Fruit fly (Drosophila melanogaster) S2 (cell line): Measurements from ENCODE around the gene CG4570.

ENCODE experiments used
- CG8478 ChIP-seq: fragments of >200 bp; optimal IDR thresholded peaks from 2 replicates; lab custom pipeline; 2018
- CTCF ChIP-seq, 2 experiments: fragments of >200 bp; optimal IDR thresholded peaks; 2 replicates each; lab custom pipeline; 2018

The CG4570 gene

DNA sequence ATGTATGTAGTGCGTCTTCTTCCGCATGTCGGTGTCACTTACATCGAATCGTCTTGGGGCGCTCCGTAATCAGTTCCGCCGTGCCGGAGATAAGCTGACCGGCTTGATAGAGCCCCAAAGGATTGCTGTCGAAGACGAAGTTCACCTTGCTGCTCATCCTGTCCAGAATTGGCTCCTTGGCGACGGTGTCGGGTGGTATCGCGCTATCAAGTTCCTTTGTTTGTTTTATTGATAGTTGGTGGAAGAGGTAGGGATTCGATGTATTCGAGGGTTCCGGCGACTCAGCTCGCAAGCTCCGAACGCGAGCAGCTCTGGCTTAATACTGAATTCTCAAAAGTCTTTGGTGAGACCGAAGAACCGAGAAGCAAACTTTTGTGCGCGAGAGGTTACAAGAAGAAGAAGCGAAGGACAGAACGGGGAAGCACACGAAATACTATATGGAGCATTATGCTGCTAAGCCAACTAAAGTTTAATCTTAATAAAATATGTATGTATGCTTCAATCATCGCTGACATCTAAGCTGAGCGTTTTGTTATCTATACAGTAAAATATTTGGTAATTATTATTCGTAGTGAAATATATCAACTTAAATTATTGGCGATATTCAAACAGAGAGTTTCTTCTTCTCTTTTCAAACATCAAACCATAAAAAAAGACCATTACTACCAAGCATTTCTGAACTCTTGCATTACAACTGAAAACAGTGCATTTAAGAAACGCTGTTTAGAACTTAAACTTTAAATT, 28.2 kb downstream of the CG4570 start, which contains the start of gene CG14696:
CG14696 (minus strand) TSS at position 324 of the 744 bp plus-strand sequence.
- no peak for TF ChIP-seq CG8478 (lab: Kevin White, UChicago)
- no peak for TF ChIP-seq CTCF (optimal IDR thresholded peaks at IDR 0.05; lab: Kevin White, UChicago)

DNA sequence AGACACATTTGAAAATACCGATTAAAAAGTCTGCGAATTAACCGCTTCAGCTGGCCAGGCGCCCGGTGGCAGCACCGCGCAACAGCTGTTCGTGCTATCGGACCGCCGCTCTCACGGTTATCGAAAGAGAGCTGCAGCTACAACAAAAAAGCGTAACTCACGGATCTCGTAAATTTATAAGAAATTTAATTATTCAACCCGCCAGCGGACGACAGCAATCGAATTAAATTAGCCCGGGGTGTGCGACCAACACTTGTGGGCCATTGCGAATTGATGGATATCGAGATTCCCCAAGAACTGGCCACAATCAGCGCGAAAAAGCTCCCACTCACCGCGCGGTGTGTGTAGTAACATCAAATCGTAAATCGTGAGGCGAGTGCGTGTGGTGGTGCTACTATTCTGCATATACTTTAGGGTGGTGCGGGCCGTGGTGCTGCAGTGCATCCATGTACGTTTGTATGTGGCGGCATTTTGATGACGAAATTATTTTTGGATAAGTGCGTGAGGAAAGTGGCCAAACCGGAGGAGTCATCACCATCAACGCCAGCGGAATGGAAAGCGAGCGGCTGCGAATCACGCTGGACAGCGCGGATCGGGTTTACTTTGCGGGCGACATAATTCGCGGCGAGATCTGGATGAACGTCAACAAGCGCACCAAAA, 28.9 kb downstream of the CG4570 start, which contains the start of gene Leash:
Leash (plus strand) TSS at position 119 of the 660 bp plus-strand sequence.
- no peak for TF ChIP-seq CG8478 (lab: Kevin White, UChicago)
- no peak for TF ChIP-seq CTCF (optimal IDR thresholded peaks at IDR 0.05; lab: Kevin White, UChicago)

DNA sequence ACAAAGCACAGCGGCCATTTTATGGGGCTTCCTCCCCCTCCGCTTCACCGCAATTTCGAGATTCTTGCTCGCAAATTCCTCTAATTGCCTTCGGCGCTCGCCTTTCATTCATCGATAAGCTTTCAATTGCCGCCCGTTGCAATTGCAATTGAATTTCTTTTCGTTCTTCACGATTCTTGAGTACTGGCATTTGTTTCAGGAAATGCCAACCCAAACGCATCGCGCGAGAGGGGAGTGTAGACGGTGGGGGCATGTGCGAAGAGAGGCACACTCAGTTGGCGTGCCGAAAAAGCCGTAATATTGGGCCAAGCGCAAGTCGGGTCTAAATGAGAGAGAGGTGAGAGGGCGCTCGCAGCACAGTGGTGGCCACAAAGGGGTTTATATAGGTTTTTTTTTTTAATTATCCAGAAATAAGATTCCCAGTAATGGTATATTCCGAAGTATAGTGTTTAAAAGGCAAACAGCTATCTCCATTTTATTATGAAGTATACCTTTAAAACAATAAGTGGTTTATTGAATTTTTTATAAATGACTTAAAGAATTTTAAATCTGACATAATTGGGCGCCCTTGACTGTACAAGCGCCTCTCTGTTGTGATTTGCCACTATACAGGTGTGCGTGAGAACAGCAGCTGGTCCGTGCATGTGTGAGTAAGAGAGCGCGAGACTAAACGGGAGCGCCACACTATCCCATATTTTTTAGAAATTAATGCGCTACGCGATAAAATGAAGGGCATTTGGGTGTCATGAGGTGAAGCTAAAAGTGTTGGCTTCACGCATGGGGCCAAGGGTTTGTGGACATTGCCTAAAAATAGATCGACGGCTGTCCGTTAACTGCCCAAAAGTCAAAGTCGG, 30.1 kb downstream of the CG4570 start:
- TF ChIP-seq CTCF (optimal IDR thresholded peaks at IDR 0.05; lab: Kevin White, UChicago) (no peak), CG8478 (lab: Kevin White, UChicago) (no peak)

DNA sequence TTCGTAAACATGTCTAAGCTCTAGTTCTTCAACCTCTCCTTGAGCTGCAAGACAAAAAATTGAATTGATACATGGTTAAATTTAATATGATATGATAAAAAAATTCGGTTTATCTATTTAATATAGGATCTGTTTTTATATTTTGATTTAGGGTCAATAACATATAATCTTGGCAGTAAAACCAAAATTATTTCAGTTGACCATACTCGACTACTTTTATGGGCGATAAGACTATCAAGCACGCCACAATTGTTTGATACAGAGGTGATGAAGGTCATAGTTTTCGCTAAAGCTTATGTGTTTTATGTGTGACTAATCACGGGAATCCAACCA, 31.7 kb downstream of the CG4570 start:
- no peak for TF ChIP-seq CTCF (optimal IDR thresholded peaks at IDR 0.05; lab: Kevin White, UChicago)
- TF ChIP-seq CG8478 (lab: Kevin White, UChicago) = no peak

DNA sequence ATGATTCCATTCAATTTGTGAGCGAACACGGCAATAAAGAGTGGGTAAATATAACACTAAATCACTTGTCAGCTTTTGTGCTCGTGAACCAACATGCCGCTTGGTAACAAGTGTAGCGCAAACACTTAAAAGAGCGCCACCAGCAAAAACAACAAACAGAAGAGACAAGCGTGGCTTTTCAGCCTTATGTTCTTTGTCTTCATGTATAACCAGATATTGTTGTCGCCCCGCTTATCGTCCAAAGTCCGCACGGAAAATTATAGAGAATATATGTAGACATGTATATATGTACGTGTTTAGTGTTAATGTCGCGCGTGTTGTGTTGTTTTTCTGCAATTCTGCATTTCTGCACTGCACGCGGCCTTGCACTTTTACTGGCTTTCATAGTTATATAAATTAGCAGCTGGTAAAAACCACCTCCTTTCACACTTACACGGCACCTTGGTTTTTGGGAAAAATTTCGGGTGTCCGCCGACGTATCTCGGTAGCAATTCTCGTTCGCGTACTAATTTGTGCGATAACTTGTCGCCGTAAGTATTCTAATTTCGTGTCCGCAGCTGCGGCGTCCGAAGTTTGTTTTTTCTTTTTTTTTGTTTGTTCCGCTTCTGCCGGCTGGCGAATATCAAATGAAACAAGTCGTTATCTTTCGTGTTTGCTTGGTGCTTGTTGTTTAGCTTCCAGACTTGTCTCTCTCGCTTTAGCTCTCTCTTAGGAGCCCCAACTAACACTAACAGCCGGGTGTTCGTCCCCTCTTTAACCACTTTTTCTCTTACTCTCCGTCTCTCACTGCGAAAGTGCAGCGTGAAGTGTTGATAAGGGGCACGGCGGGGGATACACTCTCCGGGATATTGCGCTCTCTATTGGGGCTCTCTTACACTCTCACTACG, 32.3 kb downstream of the CG4570 start:
- no peak for TF ChIP-seq CTCF (optimal IDR thresholded peaks at IDR 0.05; lab: Kevin White, UChicago)
- TF ChIP-seq CG8478 (lab: Kevin White, UChicago) = no peak

DNA sequence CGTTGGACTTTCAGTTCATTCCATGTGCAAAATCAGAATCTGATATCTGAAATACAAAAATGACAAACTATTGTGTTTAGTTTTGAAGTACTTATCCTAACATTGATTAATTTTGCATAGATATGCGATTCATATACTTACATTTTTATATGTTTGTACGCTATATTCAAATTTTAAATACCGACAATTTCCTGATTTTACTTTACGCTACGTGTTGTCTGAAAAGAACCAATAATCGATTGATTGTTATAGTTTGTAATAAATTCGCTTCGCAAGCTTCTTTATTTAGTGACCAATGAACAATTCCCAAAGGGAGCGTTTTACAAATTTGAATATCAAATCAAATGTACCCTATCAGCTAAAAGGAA, 32.9 kb downstream of the CG4570 start, which contains the start of gene Ak3:
Ak3 (minus strand) TSS at position 69 of the 368 bp plus-strand sequence.
- TF ChIP-seq CG8478 (lab: Kevin White, UChicago) = no peak
- no peak for TF ChIP-seq CTCF (optimal IDR thresholded peaks at IDR 0.05; lab: Kevin White, UChicago)

DNA sequence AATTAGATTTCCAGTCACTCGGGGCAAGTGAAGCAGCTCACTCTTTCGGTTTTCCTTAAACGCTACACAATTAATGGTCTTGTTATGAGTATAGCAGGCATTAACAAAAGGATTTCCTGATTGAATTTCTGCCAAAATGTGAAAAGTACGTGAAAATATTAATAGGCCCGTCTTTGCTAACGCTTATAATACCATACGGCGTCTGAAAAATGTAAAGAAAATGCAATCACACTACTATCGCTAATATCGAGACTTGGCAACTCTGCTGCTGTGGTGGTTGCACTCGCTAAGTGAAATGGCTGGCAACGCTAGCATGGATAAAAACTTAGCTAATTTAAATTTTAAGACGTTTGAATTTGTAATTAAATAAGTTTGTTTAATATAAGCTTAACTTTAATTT, 36.7 kb downstream of the CG4570 start, which contains the start of gene CG6621:
CG6621 (minus strand) TSS at position 205 of the 400 bp plus-strand sequence.
- TF ChIP-seq CTCF (optimal IDR thresholded peaks at IDR 0.05; lab: Kevin White, UChicago) (peak; percentile 50 to 68), CG8478 (lab: Kevin White, UChicago) (no peak)
